Fruit fly (Drosophila melanogaster) S2 (cell line): ENCODE measurements around the gene CG1635.

Experiments
- CG8478 ChIP-seq: fragments of >200 bp; optimal IDR thresholded peaks from 2 replicates; lab custom pipeline; 2018
- CTCF ChIP-seq, 2 experiments: fragments of >200 bp; optimal IDR thresholded peaks; 2 replicates each; lab custom pipeline; 2018

DNA sequence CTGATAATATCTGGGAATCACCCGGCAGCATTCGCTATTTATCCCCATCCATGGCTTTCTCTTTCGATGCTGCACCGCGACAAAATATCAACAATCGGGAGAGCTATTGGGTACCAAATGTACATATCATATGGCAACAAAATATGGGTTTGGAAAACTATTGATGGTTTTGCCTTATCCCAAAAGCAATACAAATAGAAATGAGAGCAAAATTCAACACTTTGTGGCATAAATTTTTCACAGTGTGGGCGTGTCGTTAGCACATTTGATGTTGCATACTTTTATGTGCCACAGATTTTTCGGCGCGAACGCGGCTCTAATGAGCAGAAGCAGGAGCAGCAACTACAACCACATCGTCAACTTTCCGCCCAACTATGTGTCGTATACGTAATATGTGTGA is 43.8 kb downstream of the CG1635 start:
- TF ChIP-seq CTCF (optimal IDR thresholded peaks at IDR 0.05; lab: Kevin White, UChicago) (no peak), CG8478 (no peak)
